Worm (Caenorhabditis elegans): ENCODE measurements around the gene fbxa-141.

Gene fbxa-141

ce11 chrX:14504551-14504902 lies 8.2 kb downstream of the fbxa-141 start:
- no peak for TF ChIP-seq unc-62 (GFP tag; optimal IDR thresholded peaks at IDR 0.05)

DNA sequence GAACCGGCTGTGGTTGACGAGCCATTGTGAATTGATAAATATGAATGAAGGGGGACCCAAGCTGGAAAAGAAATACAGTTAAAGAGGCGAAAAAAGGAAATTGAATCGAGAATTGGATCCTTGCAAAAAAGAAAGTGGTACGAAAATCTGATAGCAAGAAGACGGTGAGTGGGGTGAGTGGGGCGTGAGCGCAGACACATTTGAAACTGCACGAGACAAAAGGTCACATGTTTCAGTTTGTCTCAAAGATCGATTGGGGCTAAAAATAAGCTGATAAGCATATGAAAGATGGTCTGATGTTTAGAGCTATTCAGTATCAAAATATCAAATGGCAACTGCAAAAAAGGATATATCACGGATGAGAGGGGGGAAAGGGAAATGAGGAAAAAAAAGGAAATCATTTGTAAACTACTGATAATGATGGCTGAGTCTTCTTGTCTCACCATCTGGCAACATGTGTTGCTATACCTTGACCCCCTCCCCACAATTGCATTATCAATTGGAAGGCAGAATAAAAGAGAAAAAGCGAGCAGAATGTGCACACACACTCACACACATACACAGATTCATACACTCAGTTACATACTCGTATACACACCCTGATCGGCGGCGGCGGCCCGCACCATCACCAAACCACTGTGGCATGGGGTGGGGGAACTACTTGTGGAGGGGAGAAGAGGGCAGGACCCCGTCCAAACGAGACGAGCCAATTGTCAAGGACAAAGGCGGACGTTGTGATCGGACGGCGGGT lies 8.7 kb downstream of the fbxa-141 start, which contains the start of gene M163.1:
TSS of gene M163.1 (minus strand) at position 25 of the 751 bp plus-strand sequence.
- TF ChIP-seq unc-62 (GFP tag; optimal IDR thresholded peaks at IDR 0.05), result no peak

ce11 chrX:14503282-14503681 lies 9.4 kb downstream of the fbxa-141 start:
- no peak for TF ChIP-seq unc-62 (GFP tag; optimal IDR thresholded peaks at IDR 0.05)

DNA sequence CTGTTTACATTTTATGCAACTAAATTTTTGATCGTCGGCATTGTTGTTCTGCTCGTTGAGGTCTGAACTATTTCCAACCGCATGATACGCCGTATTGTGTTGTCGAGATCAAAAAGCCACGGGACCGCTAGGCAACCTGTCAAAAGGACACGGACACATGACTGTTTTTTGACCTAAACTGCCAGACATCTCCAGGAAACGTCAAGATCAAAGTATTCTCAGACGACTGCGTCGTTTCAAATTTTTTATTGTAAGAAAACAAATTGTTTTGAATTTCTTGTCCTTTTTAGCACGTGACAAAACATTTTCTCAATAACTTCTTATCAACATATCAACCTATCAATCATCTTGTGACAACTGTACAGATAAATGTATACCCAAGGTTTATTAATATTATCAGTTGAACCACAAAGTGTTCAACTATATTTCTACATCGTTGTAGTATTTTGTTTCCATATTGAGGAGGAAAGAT lies 10.6 kb downstream of the fbxa-141 start:
- no peak for TF ChIP-seq unc-62 (GFP tag; optimal IDR thresholded peaks at IDR 0.05)

DNA sequence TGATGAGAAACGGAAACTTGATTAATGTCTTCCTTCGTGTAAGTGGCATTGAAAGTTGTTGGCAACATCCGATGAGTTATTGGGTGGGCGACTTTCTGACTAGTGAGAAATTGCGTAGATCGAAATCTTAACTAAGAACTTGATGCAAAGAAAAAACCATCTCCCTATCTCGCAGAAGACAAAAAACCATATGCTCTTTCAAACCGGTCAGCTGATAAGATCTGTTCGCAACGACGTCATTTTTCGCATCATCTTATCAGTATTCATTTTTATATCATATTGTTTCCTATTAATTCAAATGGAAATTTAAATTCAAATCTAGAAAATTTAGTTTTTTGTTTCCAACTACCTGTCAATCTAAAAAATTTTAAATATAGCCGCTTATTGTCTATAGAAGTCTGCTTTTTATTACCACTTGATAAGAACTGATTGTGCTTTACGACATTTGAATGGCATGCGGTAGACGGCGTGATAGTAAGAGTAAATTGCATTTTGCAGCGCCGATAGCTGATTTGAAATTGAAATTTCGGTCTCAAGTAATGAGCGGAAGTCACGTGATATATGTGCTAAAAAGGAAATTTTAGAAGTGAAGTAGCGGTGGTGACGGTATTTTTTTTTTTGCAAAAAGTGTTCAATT lies 12.2 kb downstream of the fbxa-141 start:
- no peak for TF ChIP-seq unc-62 (GFP tag; optimal IDR thresholded peaks at IDR 0.05)

DNA sequence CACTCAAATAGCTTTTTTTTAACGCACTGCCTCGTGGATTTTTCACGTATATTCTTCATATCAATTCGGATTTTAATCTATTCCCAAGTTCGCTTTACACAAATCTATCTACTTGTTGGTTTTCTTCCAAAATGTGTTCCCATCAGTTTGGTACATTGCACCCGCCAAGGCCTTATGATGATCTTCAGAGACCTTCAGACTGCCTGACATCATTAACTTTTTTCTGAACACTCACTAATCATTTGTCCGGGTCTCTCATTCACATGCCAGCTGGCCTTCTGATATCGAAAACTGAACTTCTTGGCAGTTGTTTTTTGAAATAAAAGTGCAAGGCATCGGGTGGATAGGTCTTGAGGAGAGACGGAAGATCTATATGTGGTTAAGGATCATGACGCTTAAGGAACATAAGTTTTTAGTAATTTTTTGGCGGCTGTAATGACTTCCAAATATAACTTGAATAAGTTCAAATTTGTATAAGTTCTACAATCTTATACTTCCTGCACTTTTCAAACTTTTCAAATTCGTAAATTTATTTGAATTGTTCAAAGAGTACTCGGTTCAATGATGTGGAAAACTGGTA lies 12.8 kb downstream of the fbxa-141 start:
- TF ChIP-seq unc-62 (GFP tag; optimal IDR thresholded peaks at IDR 0.05), result no peak

DNA sequence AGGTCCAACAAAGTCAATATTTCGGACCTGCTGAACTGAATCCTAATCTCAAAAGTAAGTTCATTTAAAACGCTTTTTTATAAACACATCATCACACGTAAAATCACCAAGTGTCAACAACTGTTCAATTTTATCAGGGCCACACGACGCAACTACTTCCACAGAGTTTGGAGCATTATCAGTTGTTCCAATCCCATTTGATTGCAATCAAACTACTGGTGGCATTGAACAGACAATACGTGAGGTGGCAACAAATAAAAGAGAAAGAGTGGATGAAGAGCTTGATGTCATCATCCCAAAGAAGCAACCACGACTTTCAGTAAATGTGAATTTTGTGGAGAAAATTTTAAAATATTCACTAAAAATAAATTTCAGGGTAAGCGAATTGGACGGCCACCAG lies 16.2 kb downstream of the fbxa-141 start:
- TF ChIP-seq unc-62 (GFP tag; optimal IDR thresholded peaks at IDR 0.05), result no peak

- no peak for TF ChIP-seq unc-62 (GFP tag; optimal IDR thresholded peaks at IDR 0.05)
Measured at ce11 chrX:14495785-14496184, 16.9 kb downstream of the fbxa-141 start, which contains the start of gene ztf-14. TSS of gene ztf-14 (plus strand) at chrX:14496085.

DNA sequence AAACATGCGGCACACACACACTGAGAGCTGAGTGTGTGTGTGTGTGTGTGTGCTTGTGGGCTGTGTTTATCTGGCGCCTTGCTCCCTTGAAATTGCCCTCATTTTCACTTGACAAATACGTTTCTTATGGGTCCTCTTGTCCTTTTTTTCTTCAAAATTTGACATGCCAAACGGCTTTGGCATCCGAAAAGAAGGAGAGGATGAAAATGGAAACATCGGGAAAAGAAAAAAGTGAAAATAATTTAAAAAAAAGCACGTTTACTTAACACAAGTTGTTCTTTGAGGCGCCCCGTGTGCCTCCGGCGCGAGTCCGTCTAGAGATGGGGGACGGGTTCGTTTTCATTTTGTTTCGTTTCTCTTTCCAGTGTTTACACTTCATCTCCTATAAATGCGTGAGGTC lies 17.6 kb downstream of the fbxa-141 start:
- no peak for TF ChIP-seq unc-62 (GFP tag; optimal IDR thresholded peaks at IDR 0.05)

DNA sequence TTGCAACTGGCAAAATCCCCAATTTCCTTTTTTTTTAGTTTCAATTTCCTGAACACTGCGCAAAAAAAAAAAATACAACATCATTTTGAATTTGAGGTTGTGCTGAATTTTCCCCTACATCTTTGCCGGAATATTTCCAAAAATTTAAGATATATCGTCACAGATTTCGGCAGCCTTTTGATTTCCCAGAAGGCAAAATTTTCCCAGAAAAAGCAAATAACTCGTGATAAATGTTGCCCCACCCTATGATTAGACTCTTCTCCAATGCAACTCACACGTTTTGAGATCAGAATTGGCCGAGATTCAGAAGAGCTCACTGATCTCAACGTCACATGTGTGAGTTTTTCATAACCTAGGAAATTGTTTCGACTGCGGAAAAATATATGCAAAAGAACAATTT lies 20.3 kb downstream of the fbxa-141 start:
- TF ChIP-seq unc-62 (GFP tag; optimal IDR thresholded peaks at IDR 0.05), result no peak

DNA sequence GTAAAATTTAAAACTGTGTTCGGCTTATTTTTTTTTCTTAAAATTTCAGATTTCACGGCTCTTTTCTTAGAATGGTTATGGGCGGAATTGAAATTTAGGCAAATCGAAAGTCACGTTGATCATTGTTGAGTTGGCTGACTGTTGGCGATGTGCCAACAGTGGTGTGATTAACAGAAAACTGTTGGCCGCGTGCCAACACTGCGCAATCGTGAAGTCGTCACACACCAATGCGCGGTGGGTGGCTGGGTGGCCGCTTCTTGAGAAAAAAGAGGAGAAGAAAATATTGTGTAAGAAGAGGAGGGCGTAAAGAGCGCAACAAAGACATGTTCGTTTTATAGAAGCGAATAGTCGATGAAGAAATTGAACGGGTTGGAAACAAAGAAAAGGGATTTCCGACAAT lies 21.6 kb downstream of the fbxa-141 start:
- no peak for TF ChIP-seq unc-62 (GFP tag; optimal IDR thresholded peaks at IDR 0.05)

- no peak for TF ChIP-seq unc-62 (GFP tag; optimal IDR thresholded peaks at IDR 0.05)
Measured at ce11 chrX:14490486-14490885, 22.2 kb downstream of the fbxa-141 start.

DNA sequence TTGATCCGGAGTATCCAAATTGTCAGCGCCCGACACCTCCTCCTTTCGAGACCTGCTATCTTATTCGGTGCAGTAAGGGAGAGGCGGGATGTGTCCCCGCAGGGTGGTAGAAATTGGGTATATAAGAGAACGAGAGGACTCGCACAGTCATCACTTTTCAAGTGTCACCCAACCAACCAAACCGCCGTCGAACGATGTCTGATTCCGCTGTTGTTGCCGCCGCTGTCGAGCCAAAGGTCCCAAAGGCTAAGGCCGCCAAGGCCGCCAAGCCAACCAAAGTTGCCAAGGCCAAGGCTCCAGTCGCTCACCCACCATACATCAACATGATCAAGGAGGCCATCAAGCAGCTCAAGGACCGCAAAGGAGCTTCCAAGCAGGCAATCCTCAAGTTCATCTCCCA lies 22.8 kb downstream of the fbxa-141 start, which contains the start of gene his-24:
TSS of gene his-24 (plus strand) at position 150 of the 400 bp plus-strand sequence.
- no peak for TF ChIP-seq unc-62 (GFP tag; optimal IDR thresholded peaks at IDR 0.05)

DNA sequence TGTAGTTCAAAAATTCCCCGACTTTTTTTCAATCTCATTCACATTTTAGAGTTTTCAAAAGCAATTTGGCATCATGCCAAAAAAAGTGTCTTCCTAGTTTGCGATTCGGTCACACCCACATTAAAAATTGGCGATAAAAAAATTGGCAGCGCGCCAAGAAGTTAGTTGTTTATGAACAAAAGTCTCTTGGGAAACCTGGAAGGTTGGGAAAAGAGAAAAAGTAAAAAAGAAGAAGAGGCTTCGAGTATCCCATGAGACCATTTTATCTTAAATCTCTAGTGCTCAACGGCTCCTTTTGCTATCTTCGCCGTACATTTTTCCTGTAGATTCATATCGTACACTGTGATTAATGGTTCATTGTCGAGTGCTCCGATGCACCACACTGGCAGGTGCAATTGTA lies 24.9 kb downstream of the fbxa-141 start:
- TF ChIP-seq unc-62 (GFP tag; optimal IDR thresholded peaks at IDR 0.05), result no peak

- no peak for TF ChIP-seq unc-62 (GFP tag; optimal IDR thresholded peaks at IDR 0.05)
Measured at ce11 chrX:14487333-14487732, 25.4 kb downstream of the fbxa-141 start.

DNA sequence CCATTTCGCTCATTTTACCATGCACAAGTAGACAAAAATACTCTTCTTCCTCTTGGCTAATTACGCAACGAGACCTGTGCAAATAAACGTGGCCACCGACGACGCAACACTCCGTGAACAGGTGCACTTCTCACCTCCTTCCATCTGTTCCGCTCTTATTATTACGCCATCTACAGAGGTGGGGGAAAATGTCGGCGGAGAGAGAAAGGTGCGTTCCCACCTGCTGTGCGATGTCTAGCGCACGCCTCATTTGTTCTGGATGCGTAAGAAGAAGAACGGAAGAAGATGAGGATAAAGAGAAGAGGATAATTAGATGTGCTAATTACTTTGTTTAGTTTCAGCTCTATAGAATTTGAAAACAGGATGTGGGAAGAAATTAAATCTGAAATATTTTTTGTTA lies 26.2 kb downstream of the fbxa-141 start:
- no peak for TF ChIP-seq unc-62 (GFP tag; optimal IDR thresholded peaks at IDR 0.05)

DNA sequence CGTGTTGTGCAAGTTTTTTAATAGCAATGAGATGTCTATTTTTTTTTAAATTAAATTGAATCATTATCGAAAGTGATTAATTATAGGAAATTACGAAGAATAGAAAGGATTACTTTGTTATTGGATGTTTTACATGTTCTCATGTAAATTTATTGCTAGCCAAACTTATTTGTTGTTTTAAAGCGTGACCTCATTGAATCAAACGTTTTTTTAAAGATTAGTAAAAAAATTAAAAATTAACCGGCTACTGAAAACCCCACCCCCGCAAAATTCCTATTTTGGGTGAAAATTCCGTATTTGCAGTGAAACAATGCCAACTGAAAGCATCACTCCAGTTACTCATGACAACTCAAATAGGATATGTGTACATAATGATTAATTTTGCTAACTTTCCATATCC lies 27.9 kb downstream of the fbxa-141 start, which contains the start of gene M163.8:
TSS of gene M163.8 (plus strand) at position 301 of the 400 bp plus-strand sequence.
- TF ChIP-seq unc-62 (GFP tag; optimal IDR thresholded peaks at IDR 0.05), result no peak

All from whole organism, dauer.